Fruit fly (Drosophila melanogaster): ENCODE measurements around the gene CG9981.

The CG9981 gene

dm6 chrX:16350062-16350461 lies 54.9 kb downstream of the CG9981 start, which contains the start of gene sl (continued):
- no peak for TF ChIP-seq Gsc (GFP tag; IDR thresholded peaks at IDR 0.05)
- no peak for TF ChIP-seq al (GFP tag; IDR thresholded peaks at IDR 0.05)
- peak; percentile 38 for TF ChIP-seq amos (GFP tag; IDR thresholded peaks at IDR 0.05; ENCODE audit: partially characterized antibody)
- no peak for TF ChIP-seq insv (GFP tag; optimal IDR thresholded peaks at IDR 0.05)
- TF ChIP-seq scrt (GFP tag; optimal IDR thresholded peaks at IDR 0.05), result no peak
- TF ChIP-seq B-H2 (GFP tag; optimal IDR thresholded peaks at IDR 0.05), result no peak
- peak; percentile 94 for TF ChIP-seq CG30020 (tag; optimal IDR thresholded peaks at IDR 0.05)
- no peak for TF ChIP-seq TFAM (GFP tag; optimal IDR thresholded peaks at IDR 0.05)
- TF ChIP-seq CG13624 (GFP tag; optimal IDR thresholded peaks at IDR 0.05), result peak; percentile 26
- TF ChIP-seq CG8359 (GFP tag; optimal IDR thresholded peaks at IDR 0.05; ENCODE audit: borderline replicate concordance), result no peak
- TF ChIP-seq mam (GFP tag; optimal IDR thresholded peaks at IDR 0.05), result peak; percentile 37
- TF ChIP-seq CG7357 (GFP tag; IDR thresholded peaks at IDR 0.05), result peak; percentile 92
- peak; percentile 40 for TF ChIP-seq Elba2 (GFP tag; optimal IDR thresholded peaks at IDR 0.05)
- no peak for TF ChIP-seq pnt (GFP tag; optimal IDR thresholded peaks at IDR 0.05)
- TF ChIP-seq Dref (GFP tag; IDR thresholded peaks at IDR 0.05), result 0 out of 2 replicates have a peak, but pooled peaks have one; percentile 37
- TF ChIP-seq Usf (GFP tag; optimal IDR thresholded peaks at IDR 0.05), result no peak
- TF ChIP-seq lab (GFP tag; optimal IDR thresholded peaks at IDR 0.05), result no peak
- peak; percentile 41 for TF ChIP-seq gro (GFP tag; optimal IDR thresholded peaks at IDR 0.05)
- peak; percentile 22 for TF ChIP-seq Sry-δ (GFP tag; optimal IDR thresholded peaks at IDR 0.05)
- TF ChIP-seq dmrt11E (tag; optimal IDR thresholded peaks at IDR 0.05), result no peak
- TF ChIP-seq cad (GFP tag; optimal IDR thresholded peaks at IDR 0.05), result no peak
- TF ChIP-seq unpg (GFP tag; optimal IDR thresholded peaks at IDR 0.05), result no peak
- no peak for TF ChIP-seq CG9727 (GFP tag; optimal IDR thresholded peaks at IDR 0.05)
- TF ChIP-seq CG12769 (tag; optimal IDR thresholded peaks at IDR 0.05), result no peak
- TF ChIP-seq GATAe (GFP tag; conservative IDR thresholded peaks at IDR 0.05), result peak; percentile 78
- no peak for TF ChIP-seq Aef1 (GFP tag; IDR thresholded peaks at IDR 0.05)
- TF ChIP-seq trem (tag; optimal IDR thresholded peaks at IDR 0.05), result peak; percentile 30
- TF ChIP-seq az2 (GFP tag; optimal IDR thresholded peaks at IDR 0.05), result no peak
- TF ChIP-seq CG3838 (GFP tag; optimal IDR thresholded peaks at IDR 0.05), result no peak
- TF ChIP-seq CG6791 (GFP tag; IDR thresholded peaks at IDR 0.05; ENCODE audit: partially characterized antibody), result 0 out of 3 replicates have a peak, but pooled peaks have one; percentile 11
- TF ChIP-seq CG17328 (GFP tag; IDR thresholded peaks at IDR 0.05), result 0 out of 2 replicates have a peak, but pooled peaks have one; percentile 19
- no peak for TF ChIP-seq CG10462 (GFP tag; optimal IDR thresholded peaks at IDR 0.05)
- peak; percentile 83 for TF ChIP-seq row (GFP tag; IDR thresholded peaks at IDR 0.05)
- peak in 1 of 2 experiments; percentile 59 for TF ChIP-seq Eip74EF (GFP tag; optimal IDR thresholded peaks at IDR 0.05)
- peak; percentile 71 for TF ChIP-seq CG9797 (GFP tag; optimal IDR thresholded peaks at IDR 0.05)
- TF ChIP-seq gcm2 (GFP tag; optimal IDR thresholded peaks at IDR 0.05), result no peak
- peak; percentile 66 for TF ChIP-seq gfzf (GFP tag; optimal IDR thresholded peaks at IDR 0.05)
- no peak for TF ChIP-seq Ssrp (tag; optimal IDR thresholded peaks at IDR 0.05)
- TF ChIP-seq sens-2 (GFP tag; IDR thresholded peaks at IDR 0.05), result no peak; the same call in 1 of the 2 replicates
- no peak for TF ChIP-seq Myb (GFP tag; optimal IDR thresholded peaks at IDR 0.05)
- 0 out of 2 replicates have a peak, but pooled peaks have one; percentile 15 for TF ChIP-seq vvl (GFP tag; IDR thresholded peaks at IDR 0.05)
- no peak for TF ChIP-seq CG8388 (GFP tag; optimal IDR thresholded peaks at IDR 0.05)
